Worm (Caenorhabditis elegans) whole organism, late embryonic: ENCODE measurements around the gene K10H10.10.

Source experiments
- C38D4.7 ChIP-seq: fragments of 200-800 bp; sonication (Bioruptor generic); optimal IDR thresholded peaks from 2 replicates; lab custom pipeline; 2018; ENCODE audit warnings: mild to moderate bottlenecking, missing genetic modification characterization, moderate library complexity, missing compliant biosample characterization
- ama-1 ChIP-seq: fragments of 150-350 bp; optimal IDR thresholded peaks from 2 replicates; lab custom pipeline; 2014
- ceh-14 ChIP-seq: sonication (generic microtip); optimal IDR thresholded peaks from 2 replicates; lab custom pipeline; 2016; ENCODE audit warnings: missing genotype, missing genetic modification characterization, missing compliant biosample characterization
- dmd-4 ChIP-seq: sonication (generic microtip); optimal IDR thresholded peaks from 2 replicates; lab custom pipeline; 2016; ENCODE audit warnings: borderline replicate concordance, missing genetic modification characterization, missing compliant biosample characterization
- ets-4 ChIP-seq: sonication (generic microtip); optimal IDR thresholded peaks from 2 replicates; lab custom pipeline; 2016; ENCODE audit warnings: missing genetic modification characterization, missing compliant biosample characterization
- fkh-6 ChIP-seq: sonication (generic microtip); optimal IDR thresholded peaks from 2 replicates; lab custom pipeline; 2016; ENCODE audit warnings: missing genetic modification characterization, missing compliant biosample characterization
- nhr-11 ChIP-seq: fragments of 150-350 bp; optimal IDR thresholded peaks from 2 replicates; lab custom pipeline; 2014; ENCODE audit warnings: missing biosample characterization, missing genetic modification characterization
- npax-4 ChIP-seq: sonication (generic microtip); optimal IDR thresholded peaks from 2 replicates; lab custom pipeline; 2016; ENCODE audit warnings: missing genetic modification characterization, missing compliant biosample characterization
- pag-3 ChIP-seq: sonication (generic microtip); optimal IDR thresholded peaks from 2 replicates; lab custom pipeline; 2016; ENCODE audit warnings: missing compliant biosample characterization, missing genetic modification characterization, borderline replicate concordance
- pqm-1 ChIP-seq: sonication (generic microtip); optimal IDR thresholded peaks from 2 replicates; lab custom pipeline; 2016; ENCODE audit warnings: missing genetic modification characterization, missing compliant biosample characterization
- tbx-7 ChIP-seq: sonication (generic microtip); optimal IDR thresholded peaks from 2 replicates; lab custom pipeline; 2016; ENCODE audit warnings: missing genotype, missing genetic modification characterization, missing compliant biosample characterization
- unc-42 ChIP-seq: sonication (generic microtip); optimal IDR thresholded peaks from 2 replicates; lab custom pipeline; 2016; ENCODE audit warnings: missing genotype, missing genetic modification characterization, missing compliant biosample characterization
- zip-5 ChIP-seq: sonication (generic microtip); optimal IDR thresholded peaks from 2 replicates; lab custom pipeline; 2016; ENCODE audit warnings: missing genetic modification characterization, missing compliant biosample characterization

DNA sequence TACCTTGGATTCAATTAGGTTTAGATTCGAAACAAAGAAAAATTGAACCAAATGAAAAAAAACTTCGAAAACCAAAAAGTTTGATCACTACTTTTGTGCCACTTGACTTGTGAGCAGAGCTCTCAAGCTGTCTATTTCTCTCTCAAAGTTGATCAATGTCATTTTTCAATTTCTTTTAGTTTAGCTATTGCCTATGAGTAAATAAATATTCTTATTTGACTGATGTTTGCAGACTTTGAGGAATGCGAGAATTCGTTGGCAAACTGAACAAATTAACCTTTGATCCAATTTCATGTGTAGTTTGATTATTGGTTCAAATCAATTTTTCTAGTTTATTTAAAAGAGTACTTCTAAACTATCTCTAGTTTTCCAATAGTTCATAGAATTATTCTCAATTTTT is 23.8 kb upstream of the K10H10.10 start:
- TF ChIP-seq pqm-1 (tag; lab: Kevin White, UChicago): no peak
- TF ChIP-seq pag-3 (tag; lab: Kevin White, UChicago): no peak
- TF ChIP-seq nhr-11 (tag; lab: Kevin White, UChicago): no peak
- no peak for TF ChIP-seq ets-4 (tag; lab: Kevin White, UChicago)
- no peak for TF ChIP-seq zip-5
- TF ChIP-seq ama-1: no peak
- no peak for TF ChIP-seq C38D4.7 (GFP tag; lab: Kevin White, UChicago)
- TF ChIP-seq unc-42 (tag; lab: Kevin White, UChicago): no peak
- no peak for TF ChIP-seq tbx-7 (tag; lab: Kevin White, UChicago)
- TF ChIP-seq dmd-4: no peak
- TF ChIP-seq fkh-6: no peak
- no peak for TF ChIP-seq npax-4
- TF ChIP-seq ceh-14: no peak
